Fruit fly (Drosophila melanogaster): Measurements from ENCODE around the gene Lk.

Lk gene

DNA sequence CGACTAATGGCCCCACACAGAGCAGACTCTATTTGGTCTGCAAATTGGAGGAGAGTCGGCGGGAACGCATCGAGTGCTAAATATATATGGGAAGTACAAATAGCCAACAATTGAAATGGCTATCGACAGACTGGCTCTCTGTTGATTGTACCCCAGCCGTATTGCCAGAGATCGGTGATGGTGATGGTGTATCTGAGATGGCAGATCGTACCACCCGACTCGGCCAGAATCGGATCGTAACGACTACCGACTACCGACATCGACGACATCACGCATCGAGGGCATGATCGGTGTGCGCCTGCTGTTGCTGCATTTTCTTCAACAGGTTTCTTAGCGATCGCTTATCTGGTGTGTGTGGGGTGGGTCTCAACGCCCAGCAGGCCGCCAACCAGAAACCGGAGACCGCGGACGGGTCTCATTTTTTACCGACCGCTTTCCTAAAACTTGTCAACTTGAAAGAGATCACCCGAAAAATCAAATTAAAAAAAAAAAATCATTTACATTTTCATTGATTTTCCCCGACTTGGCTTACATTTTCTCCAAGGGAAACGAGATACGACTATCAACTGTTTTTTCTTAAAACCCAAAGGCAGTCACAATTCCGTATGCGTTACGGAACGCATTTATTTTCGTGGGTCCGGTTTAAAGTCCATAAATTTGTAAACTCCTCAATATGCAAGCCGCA is 16.5 kb downstream of the Lk start (continued):
- TF ChIP-seq CG30431 (GFP tag; optimal IDR thresholded peaks at IDR 0.05) (no peak), knrl (GFP tag; IDR thresholded peaks at IDR 0.05; ENCODE audit: partially characterized antibody) (0 out of 3 replicates have a peak, but pooled peaks have one; percentile 13), az2 (GFP tag; optimal IDR thresholded peaks at IDR 0.05) (no peak), caup (GFP tag; optimal IDR thresholded peaks at IDR 0.05; ENCODE audit: severe bottlenecking) (peak; percentile 33), Sox102F (GFP tag; optimal IDR thresholded peaks at IDR 0.05) (no peak), vfl (GFP tag; optimal IDR thresholded peaks at IDR 0.05) (no peak), CG10462 (GFP tag; optimal IDR thresholded peaks at IDR 0.05) (no peak), Atf-2 (GFP tag; optimal IDR thresholded peaks at IDR 0.05) (no peak), mirr (GFP tag; optimal IDR thresholded peaks at IDR 0.05) (peak; percentile 56), CG7271 (tag; optimal IDR thresholded peaks at IDR 0.05) (no peak), gce (GFP tag; IDR thresholded peaks at IDR 0.05) (no peak; the same call in 2 of the 3 replicates), CG1603 (tag; optimal IDR thresholded peaks at IDR 0.05) (peak; percentile 40), ftz-f1 (GFP tag; optimal IDR thresholded peaks at IDR 0.05) (no peak), CG1233 (GFP tag; optimal IDR thresholded peaks at IDR 0.05) (no peak), lilli (GFP tag; optimal IDR thresholded peaks at IDR 0.05) (no peak), danr (GFP tag; IDR thresholded peaks at IDR 0.05) (no peak), Myb (GFP tag; optimal IDR thresholded peaks at IDR 0.05) (no peak), Hsf (GFP tag; optimal IDR thresholded peaks at IDR 0.05) (no peak), wek (GFP tag; optimal IDR thresholded peaks at IDR 0.05) (no peak), Eip74EF (GFP tag; optimal IDR thresholded peaks at IDR 0.05) (no peak), Dek (tag; optimal IDR thresholded peaks at IDR 0.05) (no peak), slou (GFP tag; optimal IDR thresholded peaks at IDR 0.05) (no peak), fd3F (GFP tag; optimal IDR thresholded peaks at IDR 0.05) (no peak), CG31224 (GFP tag; IDR thresholded peaks at IDR 0.05) (no peak), PHDP (tag; optimal IDR thresholded peaks at IDR 0.05) (peak; percentile 10), CG6689 (GFP tag; IDR thresholded peaks at IDR 0.05) (no peak), Dll (GFP tag; IDR thresholded peaks at IDR 0.05; ENCODE audit: partially characterized antibody) (no peak), CG3407 (GFP tag; optimal IDR thresholded peaks at IDR 0.05) (no peak), CG15514 (GFP tag; optimal IDR thresholded peaks at IDR 0.05) (peak; percentile 50), CG6272 (GFP tag; IDR thresholded peaks at IDR 0.05) (no peak), CG14014 (GFP tag; IDR thresholded peaks at IDR 0.05) (peak; percentile 48; the same call in 1 of the 2 replicates), wor (GFP tag; IDR thresholded peaks at IDR 0.05) (no peak), stc (GFP tag; IDR thresholded peaks at IDR 0.05) (0 out of 2 replicates have a peak, but pooled peaks have one; percentile 39), ara (GFP tag; IDR thresholded peaks at IDR 0.05) (no peak), CG9215 (GFP tag; IDR thresholded peaks at IDR 0.05) (no peak), CG10543 (GFP tag; optimal IDR thresholded peaks at IDR 0.05) (peak; percentile 52), luna (GFP tag; optimal IDR thresholded peaks at IDR 0.05) (no peak), CG17802 (tag; optimal IDR thresholded peaks at IDR 0.05) (peak; percentile 55), Dref (GFP tag; IDR thresholded peaks at IDR 0.05) (no peak), Doc2 (GFP tag; IDR thresholded peaks at IDR 0.05) (no peak), Abd-B (GFP tag; optimal IDR thresholded peaks at IDR 0.05) (no peak), ranshi (GFP tag; IDR thresholded peaks at IDR 0.05) (peak; percentile 58; the same call in 1 of the 2 replicates), CG2199 (GFP tag; IDR thresholded peaks at IDR 0.05) (peak; percentile 75; the same call in 1 of the 3 replicates), Side (GFP tag; optimal IDR thresholded peaks at IDR 0.05) (no peak), Poxn (GFP tag; IDR thresholded peaks at IDR 0.05) (no peak), CG10147 (GFP tag; optimal IDR thresholded peaks at IDR 0.05) (peak; percentile 16), pb (GFP tag; optimal IDR thresholded peaks at IDR 0.05) (no peak), CG12071 (GFP tag; optimal IDR thresholded peaks at IDR 0.05) (peak; percentile 40), E2f2 (GFP tag; IDR thresholded peaks at IDR 0.05) (no peak; the same call in 1 of the 2 replicates), Dad (GFP tag; optimal IDR thresholded peaks at IDR 0.05) (no peak)
